Worm (Caenorhabditis elegans) whole organism, L4 larva: ENCODE measurements around the gene ZK721.4.

ENCODE experiments used
- F49E8.2 ChIP-seq: sonication (generic microtip); optimal IDR thresholded peaks from 2 replicates; lab custom pipeline; 2016; ENCODE audit warnings: missing compliant biosample characterization, mild to moderate bottlenecking, missing genetic modification characterization, borderline replicate concordance
- ama-1 ChIP-seq: fragments of 150-350 bp; optimal IDR thresholded peaks from 2 replicates; lab custom pipeline; 2014; ENCODE audit warnings: inconsistent platforms, mixed read lengths
- ces-1 ChIP-seq: fragments of 150-350 bp; sonication (generic microtip); optimal IDR thresholded peaks from 4 replicates; lab custom pipeline; 2014; ENCODE audit warnings: missing biosample characterization, missing genetic modification reagents, missing genetic modification characterization
- daf-19 ChIP-seq: fragments of 200-800 bp; sonication (Bioruptor generic); conservative IDR thresholded peaks from 2 replicates; pipeline ENCODE4 v1.3.6; 2022; ENCODE audit warnings: missing genetic modification characterization, missing compliant biosample characterization
- fos-1 ChIP-seq: fragments of 150-350 bp; optimal IDR thresholded peaks from 2 replicates; lab custom pipeline; 2014; ENCODE audit warnings: missing biosample characterization, missing genetic modification characterization
- lin-1 ChIP-seq: fragments of 200-800 bp; sonication (Bioruptor generic); IDR thresholded peaks from 2 replicates; pipeline ENCODE4 v1.3.6; 2022; ENCODE audit warnings: missing genetic modification reagents, missing genetic modification characterization, missing compliant biosample characterization
- lsy-2 ChIP-seq, 2 experiments: fragments of 150-350 bp in 1 of 2; sonication (generic microtip) in 1 of 2; optimal IDR thresholded peaks; 2 replicates each; lab custom pipeline; 2014 to 2017; ENCODE audit warnings: missing biosample characterization in 2 of 2, missing genetic modification characterization in 2 of 2
- nhr-11 ChIP-seq: fragments of 150-350 bp; optimal IDR thresholded peaks from 2 replicates; lab custom pipeline; 2014; ENCODE audit warnings: missing biosample characterization, missing genetic modification characterization
- nhr-28 ChIP-seq: fragments of 150-350 bp; optimal IDR thresholded peaks from 2 replicates; lab custom pipeline; 2014; ENCODE audit warnings: missing biosample characterization, missing genetic modification characterization
- set-16 ChIP-seq: fragments of 200-800 bp; sonication (Bioruptor generic); IDR thresholded peaks from 2 replicates; pipeline ENCODE4 v1.3.6; 2022; ENCODE audit warnings: missing genetic modification reagents, missing genetic modification characterization, missing compliant biosample characterization
- skn-1 ChIP-seq: fragments of 150-350 bp; optimal IDR thresholded peaks from 2 replicates; lab custom pipeline; 2014; ENCODE audit warnings: missing biosample characterization, missing genetic modification characterization
- tag-97 ChIP-seq: fragments of 200-800 bp; sonication (Bioruptor generic); IDR thresholded peaks from 2 replicates; pipeline ENCODE4 v1.3.6; 2022; ENCODE audit warnings: missing genetic modification characterization, missing compliant biosample characterization
- unc-130 ChIP-seq: sonication (generic microtip); optimal IDR thresholded peaks from 2 replicates; lab custom pipeline; 2016; ENCODE audit warnings: missing genetic modification reagents, missing genetic modification characterization, missing compliant biosample characterization

DNA sequence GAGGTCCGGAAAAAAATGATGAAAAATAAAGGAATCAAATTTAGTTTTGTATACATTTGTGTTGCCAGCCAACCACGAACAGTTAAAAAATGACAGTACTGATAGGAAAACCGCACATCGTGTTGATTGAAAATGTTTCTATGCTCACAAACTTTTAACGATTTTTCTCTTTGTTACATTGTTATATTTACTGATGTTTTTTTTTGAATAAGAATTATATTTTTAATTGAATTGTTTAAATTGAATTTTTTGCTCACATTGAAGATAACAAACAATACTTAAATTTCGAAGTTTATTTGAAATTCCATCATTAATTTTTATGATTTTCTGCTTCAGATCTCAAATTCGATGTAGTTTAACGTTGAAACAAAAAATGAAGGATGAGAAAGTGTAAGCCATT is 17.2 kb upstream of the ZK721.4 start, which contains the start of gene M02D8.5:
- TF ChIP-seq unc-130 (GFP tag; lab: Kevin White, UChicago) (no peak), skn-1 (tag; lab: Kevin White, UChicago) (no peak), ces-1 (GFP tag; lab: Kevin White, UChicago) (no peak), nhr-11 (tag; lab: Kevin White, UChicago) (no peak), lin-1 (no peak), tag-97 (GFP tag; lab: Robert Waterston, UW) (no peak), F49E8.2 (tag; lab: Kevin White, UChicago) (no peak), ama-1 (lab: Kevin White, UChicago) (no peak), set-16 (GFP tag; lab: Robert Waterston, UW) (no peak), lsy-2 (tag; optimal IDR thresholded peaks at IDR 0.05; lab: Kevin White, UChicago) (no peak), nhr-28 (tag; lab: Kevin White, UChicago) (no peak), fos-1 (tag; lab: Kevin White, UChicago) (no peak), daf-19 (GFP tag; lab: Robert Waterston, UW) (no peak)
